Fruit fly (Drosophila melanogaster): ENCODE measurements around the gene CG13084.

dm6 chr2L:19457890-19458580, 26.7 kb upstream of the CG13084 start:
- TF ChIP-seq N (GFP tag; optimal IDR thresholded peaks at IDR 0.05) (no peak), rgr (GFP tag; optimal IDR thresholded peaks at IDR 0.05) (no peak), sv (GFP tag; optimal IDR thresholded peaks at IDR 0.05) (no peak), Vsx2 (GFP tag; optimal IDR thresholded peaks at IDR 0.05; ENCODE audit: partially characterized antibody) (no peak), pan (optimal IDR thresholded peaks at IDR 0.05) (no peak), psq (GFP tag; optimal IDR thresholded peaks at IDR 0.05) (no peak)
